Fruit fly (Drosophila melanogaster): Measurements from ENCODE around the gene CG7453.

CG7453 gene

DNA sequence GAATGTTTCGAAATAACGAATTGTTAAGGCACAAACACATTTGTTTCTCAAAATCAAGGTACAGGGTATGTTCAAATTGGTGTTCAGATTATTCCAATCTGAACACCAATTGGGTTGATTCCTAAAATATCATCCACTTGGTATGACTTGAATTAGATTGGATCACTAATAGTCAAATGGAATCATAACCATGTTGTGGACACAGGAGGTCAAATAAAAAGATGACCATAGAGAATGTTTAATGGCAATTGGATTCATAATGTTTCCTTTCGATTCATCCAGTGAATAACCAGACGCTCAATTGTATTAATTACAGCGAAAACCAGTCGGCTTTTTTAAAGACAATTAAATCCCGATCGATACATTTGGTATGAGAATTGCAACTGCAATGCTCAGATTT, 11.1 kb downstream of the CG7453 start:
- TF ChIP-seq insv (GFP tag; optimal IDR thresholded peaks at IDR 0.05) (peak in 1 of 2 experiments; percentile 68), jigr1 (GFP tag; IDR thresholded peaks at IDR 0.05) (no peak), Elba2 (GFP tag; optimal IDR thresholded peaks at IDR 0.05) (peak; percentile 82)

DNA sequence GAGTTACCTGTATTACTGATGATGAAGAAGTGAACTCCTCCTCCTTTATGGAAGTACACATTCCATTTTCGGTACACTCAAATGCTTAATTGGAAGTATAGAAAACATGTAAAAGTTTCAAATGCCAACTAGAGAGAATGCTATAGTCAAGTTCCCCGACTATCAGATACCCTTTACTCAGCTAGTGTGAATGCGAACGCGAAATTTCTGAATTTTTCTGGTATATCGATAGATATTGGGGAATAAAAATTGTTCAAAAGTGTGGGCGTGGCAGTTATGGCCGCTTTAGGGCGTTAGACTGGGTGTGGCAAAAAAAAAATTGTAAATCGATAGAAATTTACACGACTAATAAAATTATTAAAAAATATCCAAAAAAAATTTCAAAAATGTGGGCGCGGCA, 11.6 kb downstream of the CG7453 start:
- TF ChIP-seq CG6791 (GFP tag; IDR thresholded peaks at IDR 0.05; ENCODE audit: partially characterized antibody) (peak; percentile 46; the same call in 1 of the 3 replicates), nerfin-1 (tag; optimal IDR thresholded peaks at IDR 0.05) (no peak), HLH4C (GFP tag; IDR thresholded peaks at IDR 0.05; ENCODE audit: partially characterized antibody) (0 out of 3 replicates have a peak, but pooled peaks have one; percentile 41), CG16813 (GFP tag; IDR thresholded peaks at IDR 0.05; ENCODE audit: partially characterized antibody) (peak; percentile 51), CG18476 (GFP tag; optimal IDR thresholded peaks at IDR 0.05) (no peak), CG14860 (GFP tag; IDR thresholded peaks at IDR 0.05; ENCODE audit: partially characterized antibody) (peak; percentile 53; the same call in 1 of the 3 replicates), D19A (tag; optimal IDR thresholded peaks at IDR 0.05) (peak; percentile 36), nerfin-2 (GFP tag; IDR thresholded peaks at IDR 0.05; ENCODE audit: partially characterized antibody) (0 out of 2 replicates have a peak, but pooled peaks have one; percentile 32)

DNA sequence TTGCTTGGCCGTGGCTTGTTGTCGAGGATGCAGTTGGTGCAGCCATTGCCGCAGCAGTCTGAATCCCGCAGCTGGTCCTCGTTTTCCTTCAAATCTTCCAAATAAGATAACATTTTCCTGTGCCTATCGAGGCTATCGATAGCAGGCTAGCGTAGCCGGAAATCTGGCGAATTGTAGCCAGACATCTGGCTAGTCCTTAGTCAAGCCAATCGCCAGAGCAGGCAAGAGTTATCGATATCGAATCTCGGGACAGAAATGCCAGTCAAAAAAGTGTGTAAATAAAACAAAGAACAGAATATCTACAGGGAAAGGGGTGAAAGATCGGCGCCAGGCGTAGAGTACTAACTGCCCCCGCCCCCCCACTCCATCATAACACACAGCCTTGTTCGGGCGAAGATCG, 13.4 kb downstream of the CG7453 start, which contains the start of the genes CG7914 and CG14194:
TSS of gene CG7914 (minus strand) at position 113 of the 400 bp plus-strand sequence.
TSS of gene CG14194 (plus strand) at position 220 of the 400 bp plus-strand sequence.
- TF ChIP-seq emc (GFP tag; optimal IDR thresholded peaks at IDR 0.05) = no peak
- no peak for TF ChIP-seq CG1024 (GFP tag; IDR thresholded peaks at IDR 0.05)
- TF ChIP-seq CG34224 (GFP tag; IDR thresholded peaks at IDR 0.05; ENCODE audit: partially characterized antibody) = peak; percentile 71; the same call in 2 of the 3 replicates
- TF ChIP-seq CG6683 (GFP tag; optimal IDR thresholded peaks at IDR 0.05) = no peak
- TF ChIP-seq amos (GFP tag; IDR thresholded peaks at IDR 0.05; ENCODE audit: partially characterized antibody) = peak; percentile 77
- no peak for TF ChIP-seq chif (GFP tag; optimal IDR thresholded peaks at IDR 0.05)
- TF ChIP-seq CG6272 (GFP tag; IDR thresholded peaks at IDR 0.05) = no peak
- no peak for TF ChIP-seq Stat92E (GFP tag; optimal IDR thresholded peaks at IDR 0.05)
- no peak for TF ChIP-seq usp (GFP tag; optimal IDR thresholded peaks at IDR 0.05)
- no peak for TF ChIP-seq gcm (GFP tag; optimal IDR thresholded peaks at IDR 0.05)
- TF ChIP-seq gro (GFP tag; optimal IDR thresholded peaks at IDR 0.05) = no peak
- TF ChIP-seq GATAe (GFP tag; conservative IDR thresholded peaks at IDR 0.05) = no peak
- TF ChIP-seq C15 (GFP tag; IDR thresholded peaks at IDR 0.05) = no peak
- no peak for TF ChIP-seq CG17829 (tag; optimal IDR thresholded peaks at IDR 0.05)
- TF ChIP-seq tll (GFP tag; optimal IDR thresholded peaks at IDR 0.05) = no peak
- no peak for TF ChIP-seq Hand (GFP tag; optimal IDR thresholded peaks at IDR 0.05)
- no peak for TF ChIP-seq CG2678 (tag; optimal IDR thresholded peaks at IDR 0.05)
- no peak for TF ChIP-seq Oaz (GFP tag; IDR thresholded peaks at IDR 0.05)
- TF ChIP-seq ATbp (GFP tag; optimal IDR thresholded peaks at IDR 0.05) = no peak
- no peak for TF ChIP-seq Nf-YC (tag; optimal IDR thresholded peaks at IDR 0.05)
- no peak for TF ChIP-seq CG6654 (GFP tag; optimal IDR thresholded peaks at IDR 0.05)
- TF ChIP-seq CG10654 (GFP tag; optimal IDR thresholded peaks at IDR 0.05) = no peak
- no peak for TF ChIP-seq eyg (GFP tag; optimal IDR thresholded peaks at IDR 0.05)
- no peak for TF ChIP-seq vvl (GFP tag; IDR thresholded peaks at IDR 0.05)
- TF ChIP-seq CG6813 (GFP tag; optimal IDR thresholded peaks at IDR 0.05) = no peak
- no peak for TF ChIP-seq z (GFP tag; IDR thresholded peaks at IDR 0.05)
- TF ChIP-seq zfh1 (GFP tag; IDR thresholded peaks at IDR 0.05) = no peak
- no peak for TF ChIP-seq CG14441 (GFP tag; IDR thresholded peaks at IDR 0.05)
- TF ChIP-seq zf30C (GFP tag; optimal IDR thresholded peaks at IDR 0.05) = no peak
- TF ChIP-seq nmo (GFP tag; optimal IDR thresholded peaks at IDR 0.05) = peak; percentile 8
- TF ChIP-seq CG14710 (tag; optimal IDR thresholded peaks at IDR 0.05) = peak; percentile 28
- TF ChIP-seq CG5245 (GFP tag; optimal IDR thresholded peaks at IDR 0.05) = no peak
- no peak for TF ChIP-seq trh (GFP tag; optimal IDR thresholded peaks at IDR 0.05)
- TF ChIP-seq CG4617 (GFP tag; optimal IDR thresholded peaks at IDR 0.05; ENCODE audit: borderline replicate concordance) = peak; percentile 63
- peak; percentile 12 for TF ChIP-seq NfI (GFP tag; optimal IDR thresholded peaks at IDR 0.05)
- no peak for TF ChIP-seq h (optimal IDR thresholded peaks at IDR 0.05)
